Worm (Caenorhabditis elegans): ENCODE measurements around the gene ZC196.4.

ZC196.4 gene

ce11 chrV:8729100-8729499 lies 3.8 kb upstream of the ZC196.4 start, which contains the start of gene ZC196.5:
Gene ZC196.5, plus strand, starts transcription at chrV:8729400.
- TF ChIP-seq elt-4 (tag; optimal IDR thresholded peaks at IDR 0.05) = no peak
- no peak for TF ChIP-seq nhr-11 (tag; optimal IDR thresholded peaks at IDR 0.05)
- TF ChIP-seq sox-2 (GFP tag; IDR thresholded peaks at IDR 0.05) = no peak
- no peak for TF ChIP-seq tbx-2 (tag; optimal IDR thresholded peaks at IDR 0.05)
- no peak for TF ChIP-seq mec-3 (tag; optimal IDR thresholded peaks at IDR 0.05; ENCODE audit: borderline replicate concordance)
- TF ChIP-seq ceh-2 (tag; optimal IDR thresholded peaks at IDR 0.05) = no peak
- no peak for TF ChIP-seq ceh-6 (GFP tag; optimal IDR thresholded peaks at IDR 0.05)
- TF ChIP-seq ahr-1 (tag; optimal IDR thresholded peaks at IDR 0.05) = no peak
- no peak for TF ChIP-seq dmd-4 (tag; optimal IDR thresholded peaks at IDR 0.05; ENCODE audit: borderline replicate concordance)
- no peak for TF ChIP-seq ceh-19 (GFP tag; optimal IDR thresholded peaks at IDR 0.05)

- TF ChIP-seq K09A11.1 (tag; optimal IDR thresholded peaks at IDR 0.05; ENCODE audit: insufficient read depth) (no peak), K02D7.2 (tag; optimal IDR thresholded peaks at IDR 0.05) (no peak), fax-1 (tag; optimal IDR thresholded peaks at IDR 0.05) (no peak), ceh-18 (tag; optimal IDR thresholded peaks at IDR 0.05) (no peak), zip-5 (tag; optimal IDR thresholded peaks at IDR 0.05) (no peak), elt-4 (tag; optimal IDR thresholded peaks at IDR 0.05) (no peak), pag-3 (tag; optimal IDR thresholded peaks at IDR 0.05; ENCODE audit: borderline replicate concordance) (no peak)
These were observed 1.9 kb upstream of the ZC196.4 start for ce11 chrV:8730991-8731390.

DNA sequence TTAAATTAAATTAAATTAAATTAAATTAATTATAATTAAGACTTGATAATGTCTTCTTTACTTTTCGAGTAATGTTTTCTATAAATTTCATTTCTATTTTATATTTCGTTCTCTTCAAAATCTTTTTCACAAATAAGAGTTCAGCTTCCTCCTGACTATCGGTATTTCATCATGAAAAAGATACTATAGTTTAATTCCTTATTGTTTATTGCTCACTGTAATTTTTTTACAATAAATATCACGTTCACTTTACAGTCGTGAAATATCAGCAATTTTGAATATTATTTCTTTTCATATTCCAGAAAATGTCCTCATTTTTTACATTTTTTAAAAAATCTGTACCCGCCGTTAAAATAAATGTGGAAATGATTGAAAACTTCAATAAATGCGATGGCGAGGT lies 3.5 kb downstream of the ZC196.4 start, which contains the start of gene ZC196.3:
Gene ZC196.3, plus strand, starts transcription at position 301 of the 400 bp plus-strand sequence.
- TF ChIP-seq lim-6 (tag; optimal IDR thresholded peaks at IDR 0.05) = no peak
- no peak for TF ChIP-seq ceh-30 (tag; optimal IDR thresholded peaks at IDR 0.05)
- TF ChIP-seq madf-2 (tag; optimal IDR thresholded peaks at IDR 0.05) = no peak
- no peak for TF ChIP-seq unc-55 (GFP tag; optimal IDR thresholded peaks at IDR 0.05)
- TF ChIP-seq Y22D7AL.16 (tag; optimal IDR thresholded peaks at IDR 0.05) = no peak
- no peak for TF ChIP-seq K09A11.1 (tag; optimal IDR thresholded peaks at IDR 0.05; ENCODE audit: insufficient read depth)

DNA sequence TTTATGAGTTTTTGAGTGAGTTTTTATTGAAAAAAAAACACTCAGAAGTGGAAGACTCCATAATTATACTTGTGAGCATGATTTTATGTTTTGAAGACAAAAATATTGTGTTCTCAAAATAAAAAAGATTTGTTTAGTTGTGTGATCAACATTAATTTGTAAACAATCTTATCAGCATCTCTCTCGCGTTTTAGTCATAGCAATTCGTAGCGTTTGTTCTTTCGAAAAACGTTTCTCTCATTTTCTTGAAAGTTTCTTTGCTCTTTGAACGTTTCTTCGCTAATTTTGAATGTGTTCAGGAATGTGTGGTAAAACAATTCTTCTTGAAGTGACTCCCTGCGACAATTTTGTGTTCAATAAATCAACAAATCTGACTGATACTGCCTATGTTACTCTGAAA lies 6.2 kb downstream of the ZC196.4 start, which contains the start of gene ZC196.2:
Gene ZC196.2, plus strand, starts transcription at position 301 of the 400 bp plus-strand sequence.
- TF ChIP-seq T23F11.4 (GFP tag; optimal IDR thresholded peaks at IDR 0.05) (no peak), npax-4 (tag; optimal IDR thresholded peaks at IDR 0.05) (no peak), nhr-11 (tag; optimal IDR thresholded peaks at IDR 0.05) (no peak), pha-2 (tag; optimal IDR thresholded peaks at IDR 0.05) (no peak), dve-1 (tag; optimal IDR thresholded peaks at IDR 0.05) (no peak), unc-86 (tag; optimal IDR thresholded peaks at IDR 0.05) (no peak)

DNA sequence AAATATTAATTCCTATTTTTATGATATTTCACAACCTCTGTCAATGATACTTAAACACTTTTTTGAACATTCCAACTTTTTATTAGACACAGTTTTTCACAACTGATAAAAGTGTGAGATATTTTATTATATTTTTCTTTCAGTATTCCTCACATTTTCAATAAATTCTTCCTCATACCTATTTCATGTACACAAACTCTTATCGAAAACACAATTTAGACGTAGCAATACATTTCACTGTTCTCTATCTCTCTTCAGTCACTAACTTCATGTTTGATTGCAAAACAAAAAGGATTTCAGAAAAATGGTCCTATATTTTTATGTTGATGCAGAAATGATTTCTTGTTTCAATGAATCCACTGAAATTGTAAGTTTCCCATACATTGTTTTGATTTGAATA lies 13.0 kb downstream of the ZC196.4 start, which contains the start of gene B0507.6:
Gene B0507.6, plus strand, starts transcription at position 301 of the 400 bp plus-strand sequence.
- TF ChIP-seq ref-2 (tag; optimal IDR thresholded peaks at IDR 0.05) = no peak

DNA sequence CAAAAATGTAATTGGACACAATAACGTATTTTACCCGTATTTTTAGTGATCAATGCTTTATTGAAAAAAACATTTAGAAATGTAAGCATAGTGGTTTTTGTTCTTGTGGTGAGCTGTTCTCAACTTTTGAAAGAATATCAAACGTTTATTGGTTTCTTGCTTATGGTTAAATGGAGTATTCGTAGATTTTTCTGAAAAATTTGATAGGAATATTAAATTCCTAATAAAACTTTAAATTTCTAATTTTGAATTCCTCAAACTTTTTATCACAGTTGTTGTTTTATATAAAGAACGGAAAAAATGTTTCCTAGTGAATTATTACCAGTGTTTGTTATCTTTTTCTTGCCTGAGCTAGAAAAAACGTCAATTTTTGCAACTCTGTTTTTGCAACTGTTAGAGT lies 20.5 kb downstream of the ZC196.4 start, which contains the start of gene B0507.5:
Gene B0507.5, plus strand, starts transcription at position 301 of the 400 bp plus-strand sequence.
- TF ChIP-seq ceh-19 (GFP tag; optimal IDR thresholded peaks at IDR 0.05) (no peak), unc-55 (GFP tag; optimal IDR thresholded peaks at IDR 0.05) (no peak), ceh-6 (GFP tag; optimal IDR thresholded peaks at IDR 0.05) (no peak), ceh-48 (tag; optimal IDR thresholded peaks at IDR 0.05) (no peak), C08G9.2 (tag; optimal IDR thresholded peaks at IDR 0.05) (no peak), ceh-14 (tag; optimal IDR thresholded peaks at IDR 0.05) (no peak), lin-11 (tag; optimal IDR thresholded peaks at IDR 0.05) (no peak), mec-3 (tag; optimal IDR thresholded peaks at IDR 0.05; ENCODE audit: borderline replicate concordance) (no peak), dmd-4 (tag; optimal IDR thresholded peaks at IDR 0.05; ENCODE audit: borderline replicate concordance) (no peak), ahr-1 (tag; optimal IDR thresholded peaks at IDR 0.05) (no peak), sox-4 (tag; optimal IDR thresholded peaks at IDR 0.05) (no peak), unc-42 (tag; optimal IDR thresholded peaks at IDR 0.05) (no peak), unc-3 (GFP tag; conservative IDR thresholded peaks at IDR 0.05) (no peak), unc-3 (tag; optimal IDR thresholded peaks at IDR 0.05) (no peak), pax-1 (tag; optimal IDR thresholded peaks at IDR 0.05) (no peak), ztf-16 (tag; optimal IDR thresholded peaks at IDR 0.05) (no peak), T23F11.4 (GFP tag; optimal IDR thresholded peaks at IDR 0.05) (no peak), pag-3 (tag; optimal IDR thresholded peaks at IDR 0.05; ENCODE audit: borderline replicate concordance) (no peak), ttx-3 (tag; optimal IDR thresholded peaks at IDR 0.05) (no peak), C38D4.7 (GFP tag; optimal IDR thresholded peaks at IDR 0.05) (no peak)
